Worm (Caenorhabditis elegans): ENCODE data around the gene ttr-13.

ttr-13 gene

DNA sequence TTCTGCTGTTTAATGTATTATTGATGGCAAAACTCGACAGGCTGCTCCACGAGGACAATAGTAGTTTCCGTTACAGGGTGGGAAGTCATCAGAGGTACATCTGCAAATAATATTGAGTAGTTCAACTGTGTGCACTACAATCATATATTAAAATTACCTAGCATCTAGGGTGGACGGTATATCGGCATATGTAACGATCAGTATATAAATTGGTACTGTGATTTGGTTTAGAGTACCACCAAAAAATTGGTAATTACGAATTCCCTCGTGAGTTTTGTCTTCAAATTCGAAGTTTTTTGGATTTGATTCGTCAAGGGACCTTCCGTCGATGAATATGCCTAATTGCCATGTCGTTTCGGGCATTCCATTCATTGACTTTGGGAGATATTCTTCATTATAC, at the start of gene ttr-13:
Gene ttr-13 (minus strand): TSS at position 101 of the 400 bp plus-strand sequence.
- no peak for TF ChIP-seq dao-5 (tag; optimal IDR thresholded peaks at IDR 0.05)
- TF ChIP-seq him-1 (tag; optimal IDR thresholded peaks at IDR 0.05), result no peak
- TF ChIP-seq W03F9.2 (tag; optimal IDR thresholded peaks at IDR 0.05), result no peak

DNA sequence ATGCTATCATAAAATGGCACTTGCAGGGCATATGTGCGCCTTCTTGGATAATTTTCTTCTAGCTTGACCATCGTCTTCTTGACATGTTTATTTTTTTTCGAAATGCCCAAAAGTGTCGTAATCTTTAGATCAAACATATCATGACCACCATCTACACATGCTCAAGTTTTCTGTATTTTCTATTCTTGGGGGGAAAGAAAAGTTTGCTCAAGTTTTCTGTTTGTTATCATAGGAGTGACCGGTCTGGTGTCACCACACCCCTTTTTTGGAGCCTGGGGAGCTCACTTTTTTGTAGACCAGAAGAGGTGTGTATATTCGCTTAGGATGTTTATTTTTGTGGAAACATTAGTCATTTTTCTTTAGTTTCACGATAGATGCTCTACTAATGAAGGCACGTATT, 48.6 kb upstream of the ttr-13 start, which contains the start of gene klf-2:
Gene klf-2 (plus strand): TSS at position 301 of the 400 bp plus-strand sequence.
- no peak for TF ChIP-seq dao-5 (tag; optimal IDR thresholded peaks at IDR 0.05)
- TF ChIP-seq him-1 (tag; optimal IDR thresholded peaks at IDR 0.05), result no peak
- TF ChIP-seq W03F9.2 (tag; optimal IDR thresholded peaks at IDR 0.05), result no peak

DNA sequence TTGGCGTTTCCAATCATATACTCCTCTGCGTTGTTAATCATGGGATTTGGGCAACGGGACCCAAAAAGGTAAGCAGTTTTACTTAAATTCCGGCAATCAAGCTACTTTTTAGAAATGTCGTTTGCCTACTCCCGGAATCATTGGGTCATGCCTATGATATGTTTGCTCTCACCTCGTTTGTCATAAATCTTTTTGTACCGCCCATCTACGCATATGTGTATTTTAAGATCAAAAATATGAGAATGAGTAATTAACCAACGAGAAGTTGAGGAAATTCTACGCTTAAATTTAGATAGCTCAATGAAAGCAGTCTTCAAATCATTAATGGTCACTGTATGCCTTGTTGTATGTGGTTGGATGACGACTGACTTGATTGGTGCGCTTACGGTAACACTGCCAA, 45.6 kb upstream of the ttr-13 start:
- no peak for TF ChIP-seq dao-5 (tag; optimal IDR thresholded peaks at IDR 0.05)
- no peak for TF ChIP-seq W03F9.2 (tag; optimal IDR thresholded peaks at IDR 0.05)
- TF ChIP-seq him-1 (tag; optimal IDR thresholded peaks at IDR 0.05), result no peak

DNA sequence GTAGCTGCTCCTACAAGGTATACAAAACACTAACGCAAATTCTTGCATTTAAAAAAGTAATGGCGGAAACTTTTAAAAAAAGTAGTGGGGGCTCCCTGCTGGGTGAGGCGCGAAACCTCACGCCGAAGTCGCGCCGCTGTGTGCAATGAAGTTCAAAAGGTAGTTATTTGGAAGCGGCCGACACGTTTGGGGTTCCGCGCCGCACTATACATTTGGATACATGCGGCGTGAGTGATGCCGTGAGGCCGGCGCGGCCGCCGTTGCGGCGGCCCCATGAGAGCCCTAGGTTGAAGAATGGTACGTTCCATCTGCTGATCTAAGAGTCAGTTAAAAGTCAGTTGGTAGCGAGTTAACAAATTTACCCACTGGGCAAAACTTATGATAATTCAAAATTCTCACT, 45.1 kb upstream of the ttr-13 start:
- TF ChIP-seq him-1 (tag; optimal IDR thresholded peaks at IDR 0.05) (no peak), dao-5 (tag; optimal IDR thresholded peaks at IDR 0.05) (no peak), W03F9.2 (tag; optimal IDR thresholded peaks at IDR 0.05) (no peak)

DNA sequence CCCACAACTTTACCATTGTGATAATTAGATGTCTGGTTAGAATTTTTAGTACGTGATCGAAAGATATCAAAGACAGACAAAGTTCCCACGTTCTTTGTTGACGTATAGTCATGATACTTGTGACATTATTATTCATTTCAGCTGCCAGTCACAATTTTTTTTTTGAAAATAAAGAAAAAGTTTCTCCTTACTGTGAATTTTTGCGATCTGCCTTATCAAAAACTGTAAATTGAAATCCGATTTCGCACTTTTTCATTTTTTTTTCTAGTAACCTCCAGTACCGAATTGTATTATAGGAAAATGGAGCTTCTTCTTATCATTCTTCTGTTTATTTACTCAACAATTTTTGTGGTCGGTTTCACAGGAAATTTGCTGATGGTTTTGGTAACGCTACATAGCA, 44.4 kb upstream of the ttr-13 start, which contains the start of gene srsx-35:
Gene srsx-35 (plus strand): TSS at position 301 of the 400 bp plus-strand sequence.
- no peak for TF ChIP-seq W03F9.2 (tag; optimal IDR thresholded peaks at IDR 0.05)
- TF ChIP-seq dao-5 (tag; optimal IDR thresholded peaks at IDR 0.05), result no peak
- TF ChIP-seq him-1 (tag; optimal IDR thresholded peaks at IDR 0.05), result no peak

DNA sequence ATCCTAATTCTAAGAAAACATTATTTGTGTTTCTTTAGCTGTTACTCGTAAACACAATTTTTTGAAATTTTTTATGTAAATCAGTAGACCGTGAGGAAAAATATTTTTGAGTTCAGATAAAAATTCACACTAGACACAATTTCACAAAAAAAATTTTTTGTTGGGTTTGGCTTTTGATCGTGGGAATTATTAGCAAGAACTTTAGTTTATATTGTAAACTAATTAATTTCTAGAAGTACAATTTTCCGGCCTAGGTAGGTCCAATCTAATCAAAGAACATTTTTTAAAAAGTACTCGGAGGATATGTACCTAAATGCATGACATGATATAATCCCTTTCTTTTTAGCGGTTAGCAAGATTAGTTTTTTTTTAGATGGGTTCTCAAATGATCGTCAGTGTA, 43.4 kb upstream of the ttr-13 start:
- no peak for TF ChIP-seq him-1 (tag; optimal IDR thresholded peaks at IDR 0.05)
- TF ChIP-seq W03F9.2 (tag; optimal IDR thresholded peaks at IDR 0.05), result no peak
- no peak for TF ChIP-seq dao-5 (tag; optimal IDR thresholded peaks at IDR 0.05)

DNA sequence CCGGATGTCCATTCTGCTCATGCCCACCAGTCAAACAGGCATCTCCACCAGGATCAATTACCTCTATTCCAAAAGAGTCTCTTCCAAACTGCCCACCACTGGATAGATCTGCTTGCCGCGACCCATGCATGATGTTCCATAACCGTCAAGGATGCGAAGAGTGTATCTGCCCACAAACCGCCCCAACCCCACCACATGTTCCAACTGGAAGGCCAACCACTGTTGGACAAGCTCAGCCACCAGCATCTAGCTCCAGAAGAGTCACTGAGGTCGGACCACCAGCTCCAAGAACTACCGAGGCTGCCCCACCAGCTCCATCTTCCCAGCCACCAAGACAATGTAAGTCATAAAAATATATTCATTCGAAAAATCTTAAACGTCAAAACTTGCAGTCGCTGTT, 33.9 kb upstream of the ttr-13 start:
- TF ChIP-seq him-1 (tag; optimal IDR thresholded peaks at IDR 0.05), result no peak

DNA sequence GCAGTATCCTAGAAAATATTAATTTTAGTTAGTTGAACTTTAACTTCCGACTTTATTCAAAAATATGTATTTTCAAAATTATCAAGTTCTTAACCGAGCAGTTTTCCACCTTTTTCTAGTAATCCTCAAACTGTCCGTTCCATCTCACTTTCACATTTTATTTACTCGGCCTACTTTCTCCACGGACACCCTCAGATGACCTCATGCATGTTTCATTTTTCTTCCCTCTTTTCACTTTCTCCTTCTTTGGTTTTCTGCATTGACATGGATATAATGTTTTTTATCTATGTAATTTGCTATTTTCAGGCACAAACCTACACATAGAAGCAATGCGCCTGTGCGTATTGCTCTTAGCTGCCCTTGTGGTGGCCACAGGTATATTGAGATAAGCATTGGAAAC, 30.1 kb upstream of the ttr-13 start, which contains the start of gene mlt-11:
Gene mlt-11 (plus strand): TSS at position 301 of the 400 bp plus-strand sequence.
- TF ChIP-seq dao-5 (tag; optimal IDR thresholded peaks at IDR 0.05), result no peak
- TF ChIP-seq W03F9.2 (tag; optimal IDR thresholded peaks at IDR 0.05), result no peak
- no peak for TF ChIP-seq him-1 (tag; optimal IDR thresholded peaks at IDR 0.05)

DNA sequence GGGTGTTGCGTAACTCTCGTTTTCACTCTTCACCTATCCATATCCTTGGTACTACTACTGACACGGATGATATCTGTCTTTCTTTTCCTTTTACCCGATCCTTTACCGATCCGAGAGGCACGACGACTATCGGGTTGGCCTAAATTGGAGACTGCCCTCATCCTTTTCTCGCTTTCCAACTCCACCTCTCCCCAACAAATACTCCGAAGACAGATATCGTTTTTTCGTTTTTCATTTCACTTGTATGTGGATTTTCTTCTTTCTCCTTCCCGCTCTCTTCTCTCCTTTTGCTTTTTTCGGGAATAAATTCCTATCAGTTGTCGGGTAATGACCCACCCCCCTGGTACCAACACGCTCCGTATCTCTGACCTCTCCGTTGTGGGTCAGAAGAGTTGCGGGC, 28.2 kb upstream of the ttr-13 start:
- TF ChIP-seq dao-5 (tag; optimal IDR thresholded peaks at IDR 0.05) (no peak), W03F9.2 (tag; optimal IDR thresholded peaks at IDR 0.05) (no peak), him-1 (tag; optimal IDR thresholded peaks at IDR 0.05) (no peak)

DNA sequence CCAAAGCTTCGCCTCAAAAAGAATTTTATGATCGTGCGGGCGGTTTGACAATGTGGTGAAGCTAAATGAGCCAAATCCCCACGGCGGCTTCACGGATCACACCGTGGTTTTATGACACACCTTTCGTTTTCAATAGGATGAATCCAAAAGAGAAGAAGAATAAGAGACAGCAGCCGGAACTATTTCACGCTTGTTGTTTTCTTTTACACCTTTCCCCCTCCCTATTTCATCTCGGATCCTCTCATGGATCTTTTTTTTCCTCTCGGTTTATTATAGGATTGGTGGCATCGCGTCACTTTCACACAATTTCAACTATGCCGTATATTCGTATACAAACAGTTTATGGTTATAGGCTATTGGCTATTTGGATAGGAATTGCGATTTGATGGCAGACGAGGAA, 27.0 kb upstream of the ttr-13 start:
- no peak for TF ChIP-seq him-1 (tag; optimal IDR thresholded peaks at IDR 0.05)

DNA sequence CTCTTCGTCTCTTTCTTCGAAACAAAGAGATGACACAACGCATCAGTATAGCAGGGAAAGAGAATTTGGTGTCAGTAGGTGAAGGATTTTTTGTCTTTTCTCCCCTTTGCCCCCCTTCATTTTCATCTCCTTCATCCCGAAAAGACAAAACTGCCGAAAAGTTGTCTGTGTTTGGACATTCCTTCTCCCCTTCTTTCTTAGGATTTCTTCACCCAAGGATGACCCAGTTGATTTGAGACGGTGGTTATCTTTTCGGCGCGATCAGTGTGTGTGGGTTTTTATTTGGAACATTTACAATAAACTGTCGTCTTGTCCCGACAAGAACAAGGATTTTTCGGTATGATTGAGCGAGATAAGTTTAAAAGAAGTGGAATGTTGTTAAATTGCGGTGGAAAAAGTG, 25.7 kb upstream of the ttr-13 start:
- TF ChIP-seq W03F9.2 (tag; optimal IDR thresholded peaks at IDR 0.05) (no peak), dao-5 (tag; optimal IDR thresholded peaks at IDR 0.05) (no peak), him-1 (tag; optimal IDR thresholded peaks at IDR 0.05) (no peak)

DNA sequence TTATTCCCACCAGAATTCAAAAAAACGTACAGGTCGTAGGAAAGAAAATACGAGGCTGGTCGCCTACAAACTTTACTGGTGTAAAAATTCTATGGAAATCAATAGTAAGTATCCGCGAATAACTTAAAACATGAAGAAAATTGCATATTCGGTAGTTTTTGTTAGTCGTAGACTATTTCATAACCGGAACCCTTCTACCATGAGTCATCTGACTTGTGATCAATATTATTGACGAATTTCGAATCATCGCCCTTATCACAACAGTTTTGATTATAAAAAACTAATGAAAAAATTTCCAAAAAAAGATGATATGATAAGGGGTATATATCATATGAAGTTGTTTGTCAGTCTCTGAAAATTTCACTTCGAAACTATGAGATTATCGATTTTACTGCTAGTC, 23.3 kb upstream of the ttr-13 start, which contains the start of gene W01F3.2:
Gene W01F3.2 (plus strand): TSS at position 301 of the 400 bp plus-strand sequence.
- TF ChIP-seq him-1 (tag; optimal IDR thresholded peaks at IDR 0.05) (no peak), dao-5 (tag; optimal IDR thresholded peaks at IDR 0.05) (no peak), W03F9.2 (tag; optimal IDR thresholded peaks at IDR 0.05) (no peak)

DNA sequence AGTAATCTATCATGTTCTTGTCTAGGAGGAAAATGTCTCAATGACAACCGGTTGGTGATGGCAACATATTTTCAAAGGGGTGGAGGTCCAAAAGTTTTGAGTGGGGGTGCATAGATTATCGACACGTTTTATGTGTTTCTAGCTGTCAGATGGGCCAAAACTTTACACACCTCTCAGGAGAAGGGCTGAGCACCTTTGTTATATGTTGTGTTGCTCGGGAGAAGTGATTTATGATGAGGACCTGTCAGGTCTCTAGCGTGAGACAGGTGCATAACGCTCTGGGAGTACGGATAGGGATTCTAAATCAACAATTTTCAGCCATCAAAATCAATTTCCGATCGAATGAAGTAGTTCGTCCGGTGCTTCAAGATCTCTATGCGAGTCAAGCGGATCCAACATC, 19.9 kb upstream of the ttr-13 start:
- no peak for TF ChIP-seq dao-5 (tag; optimal IDR thresholded peaks at IDR 0.05)
- TF ChIP-seq him-1 (tag; optimal IDR thresholded peaks at IDR 0.05), result no peak
- TF ChIP-seq W03F9.2 (tag; optimal IDR thresholded peaks at IDR 0.05), result no peak

DNA sequence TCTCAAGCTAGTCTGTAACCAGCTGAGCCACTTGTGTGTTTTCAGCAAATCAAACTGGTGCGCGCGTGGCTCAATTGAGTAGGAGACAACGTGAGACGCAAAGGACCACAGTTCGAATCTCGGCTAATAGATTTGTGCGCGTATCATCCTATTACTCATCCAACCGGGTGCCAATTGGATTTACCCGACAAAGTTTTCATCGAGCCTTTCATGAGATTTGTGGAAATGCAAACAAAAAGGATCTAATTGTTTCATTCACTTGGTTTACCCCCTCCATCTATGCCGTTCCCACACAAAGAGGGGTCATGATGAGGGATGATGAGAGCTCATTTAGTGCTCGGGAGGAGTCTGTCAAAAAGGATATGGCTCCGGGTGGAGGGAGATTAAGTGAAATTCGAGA, 18.4 kb upstream of the ttr-13 start:
- TF ChIP-seq dao-5 (tag; optimal IDR thresholded peaks at IDR 0.05), result no peak
- no peak for TF ChIP-seq him-1 (tag; optimal IDR thresholded peaks at IDR 0.05)
- TF ChIP-seq W03F9.2 (tag; optimal IDR thresholded peaks at IDR 0.05), result no peak

DNA sequence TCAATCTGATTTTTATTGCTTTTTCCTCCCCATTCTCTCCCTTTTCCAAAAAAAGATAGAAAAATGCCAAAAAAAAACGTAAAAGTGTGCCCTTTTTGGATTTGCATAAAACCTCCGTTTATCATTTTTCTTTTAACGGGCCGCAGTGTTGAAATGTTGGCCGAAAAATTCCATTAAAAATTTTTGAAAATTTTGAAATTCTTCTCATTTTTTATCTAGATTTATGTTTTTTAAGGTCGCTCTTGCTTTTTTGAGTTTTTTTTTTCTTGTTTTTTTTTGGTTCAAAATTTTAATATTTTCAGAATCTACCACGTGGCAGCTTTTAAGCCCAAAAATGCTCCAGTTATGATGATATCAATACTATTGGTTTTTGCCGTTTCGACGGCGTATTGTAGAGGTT, 17.6 kb upstream of the ttr-13 start, which contains the start of gene mnr-1:
Gene mnr-1 (plus strand): TSS at position 301 of the 400 bp plus-strand sequence.
- TF ChIP-seq him-1 (tag; optimal IDR thresholded peaks at IDR 0.05), result no peak
- no peak for TF ChIP-seq dao-5 (tag; optimal IDR thresholded peaks at IDR 0.05)
- no peak for TF ChIP-seq W03F9.2 (tag; optimal IDR thresholded peaks at IDR 0.05)

All from whole organism, L4/young adult.